Fruit fly (Drosophila melanogaster) whole organism, wandering third instar larva: ENCODE measurements around the gene CG9459.

ENCODE experiments used
- Dfd ChIP-seq: fragments of >200 bp; optimal IDR thresholded peaks from 2 replicates; lab custom pipeline; 2017; ENCODE audit warnings: missing biosample characterization, missing genetic modification characterization
- Hnf4 ChIP-seq: fragments of 200-800 bp; sonication (Bioruptor generic); optimal IDR thresholded peaks from 2 replicates; lab custom pipeline; 2016; ENCODE audit warnings: missing biosample characterization, mild to moderate bottlenecking, missing genetic modification characterization
- Hr78 ChIP-seq: fragments of >200 bp; optimal IDR thresholded peaks from 2 replicates; lab custom pipeline; 2017; ENCODE audit warnings: missing biosample characterization, missing genetic modification characterization
- Myc ChIP-seq: fragments of >200 bp; optimal IDR thresholded peaks from 2 replicates; lab custom pipeline; 2017
- Sp1 ChIP-seq: fragments of 200-800 bp; sonication (Bioruptor generic); optimal IDR thresholded peaks from 3 replicates; lab custom pipeline; 2019; ENCODE audit warnings: missing biosample characterization, mild to moderate bottlenecking, missing genetic modification characterization, moderate library complexity
- br ChIP-seq: fragments of 200-800 bp; sonication (Bioruptor generic); optimal IDR thresholded peaks from 2 replicates; lab custom pipeline; 2016; ENCODE audit warnings: missing biosample characterization, missing genetic modification characterization
- h ChIP-seq: fragments of 200-800 bp; sonication (Bioruptor generic); optimal IDR thresholded peaks from 3 replicates; lab custom pipeline; 2016; ENCODE audit warnings: missing biosample characterization, mild to moderate bottlenecking, missing genetic modification characterization
- rgr ChIP-seq: fragments of 200-800 bp; sonication (Bioruptor generic); optimal IDR thresholded peaks from 3 replicates; lab custom pipeline; 2016; ENCODE audit warnings: missing biosample characterization, mild to moderate bottlenecking, missing genetic modification characterization
- usp ChIP-seq: fragments of >200 bp; optimal IDR thresholded peaks from 2 replicates; lab custom pipeline; 2017; ENCODE audit warnings: missing biosample characterization, missing genetic modification characterization
- woc ChIP-seq: sonication (Bioruptor generic); optimal IDR thresholded peaks from 2 replicates; lab custom pipeline; 2016; ENCODE audit warnings: missing biosample characterization, mild to moderate bottlenecking, missing genetic modification characterization

- TF ChIP-seq br (GFP tag; lab: Kevin White, UChicago) (no peak), Dfd (no peak), Hnf4 (GFP tag; lab: Kevin White, UChicago) (no peak), usp (GFP tag; lab: Kevin White, UChicago) (no peak), rgr (GFP tag; lab: Kevin White, UChicago) (no peak), Hr78 (GFP tag; lab: Kevin White, UChicago) (no peak), Sp1 (GFP tag; lab: Kevin White, UChicago) (no peak), woc (no peak), h (GFP tag; lab: Kevin White, UChicago) (no peak), Myc (no peak)
These were observed 2.9 kb upstream of the CG9459 start, which contains the start of gene CG42857 for dm6 chr3R:9821091-9821490.
